Worm (Caenorhabditis elegans) whole organism, late embryonic: ENCODE data around the gene tut-1.

ENCODE experiments used
- F13H6.1 ChIP-seq: sonication (generic microtip); optimal IDR thresholded peaks from 2 replicates; lab custom pipeline; 2016; ENCODE audit warnings: missing genetic modification characterization, missing compliant biosample characterization
- ama-1 ChIP-seq: fragments of 150-350 bp; optimal IDR thresholded peaks from 2 replicates; lab custom pipeline; 2014
- che-1 ChIP-seq: sonication (generic microtip); optimal IDR thresholded peaks from 2 replicates; lab custom pipeline; 2016; ENCODE audit warnings: mild to moderate bottlenecking, missing genetic modification characterization, missing compliant biosample characterization
- ets-4 ChIP-seq: sonication (generic microtip); optimal IDR thresholded peaks from 2 replicates; lab custom pipeline; 2016; ENCODE audit warnings: missing genetic modification characterization, missing compliant biosample characterization
- fkh-10 ChIP-seq: fragments of 150-350 bp; optimal IDR thresholded peaks from 2 replicates; lab custom pipeline; 2014; ENCODE audit warnings: missing biosample characterization, missing genetic modification reagents, missing genetic modification characterization
- hlh-30 ChIP-seq: sonication (generic microtip); optimal IDR thresholded peaks from 2 replicates; lab custom pipeline; 2017; ENCODE audit warnings: antibody characterized with exemption, missing genetic modification characterization, missing compliant biosample characterization; ENCODE audit not compliant: insufficient read depth
- hlh-6 ChIP-seq: sonication (generic microtip); optimal IDR thresholded peaks from 2 replicates; lab custom pipeline; 2016; ENCODE audit warnings: missing genotype, missing genetic modification characterization, missing compliant biosample characterization
- nhr-11 ChIP-seq: fragments of 150-350 bp; optimal IDR thresholded peaks from 2 replicates; lab custom pipeline; 2014; ENCODE audit warnings: missing biosample characterization, missing genetic modification characterization
- nhr-232 ChIP-seq: sonication (generic microtip); optimal IDR thresholded peaks from 2 replicates; lab custom pipeline; 2016; ENCODE audit warnings: missing genetic modification characterization, missing compliant biosample characterization
- pqm-1 ChIP-seq: sonication (generic microtip); optimal IDR thresholded peaks from 2 replicates; lab custom pipeline; 2016; ENCODE audit warnings: missing genetic modification characterization, missing compliant biosample characterization
- rnt-1 ChIP-seq: sonication (generic microtip); optimal IDR thresholded peaks from 2 replicates; lab custom pipeline; 2016; ENCODE audit warnings: missing genetic modification characterization, missing compliant biosample characterization
- sdc-2 ChIP-seq: sonication (generic microtip); optimal IDR thresholded peaks from 2 replicates; lab custom pipeline; 2016; ENCODE audit warnings: missing genotype, missing genetic modification characterization, missing compliant biosample characterization
- sox-4 ChIP-seq: sonication (generic microtip); optimal IDR thresholded peaks from 2 replicates; lab custom pipeline; 2017; ENCODE audit warnings: mild to moderate bottlenecking, missing genetic modification characterization, inconsistent platforms, missing compliant biosample characterization

DNA sequence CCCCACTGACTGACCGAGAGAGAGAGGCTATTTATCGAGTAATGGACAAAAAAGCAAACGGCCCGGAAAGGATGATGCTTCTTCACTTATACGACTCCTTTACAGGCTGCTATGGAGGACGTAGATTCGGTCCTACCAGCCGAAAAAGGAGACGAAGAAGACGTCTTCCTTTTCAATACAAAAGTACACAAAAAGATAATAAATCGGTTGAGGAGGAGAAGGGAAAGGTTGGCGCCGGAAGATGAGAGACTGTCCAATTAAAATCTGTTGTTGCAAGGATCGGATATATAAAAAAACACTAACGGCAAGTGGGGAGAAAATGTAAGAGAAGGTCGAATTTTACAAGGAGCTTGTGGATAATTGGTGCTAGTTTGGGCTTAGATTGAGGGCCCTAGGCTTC lies 27.2 kb upstream of the tut-1 start:
- no peak for TF ChIP-seq ama-1 (lab: Kevin White, UChicago)
- no peak for TF ChIP-seq F13H6.1
- no peak for TF ChIP-seq sox-4
- no peak for TF ChIP-seq fkh-10
- TF ChIP-seq hlh-6 (tag; lab: Kevin White, UChicago) = no peak
- no peak for TF ChIP-seq sdc-2 (tag; lab: Kevin White, UChicago)
- TF ChIP-seq rnt-1 (tag; lab: Kevin White, UChicago) = no peak
- no peak for TF ChIP-seq nhr-11
- no peak for TF ChIP-seq hlh-30 (tag; lab: Kevin White, UChicago)
- no peak for TF ChIP-seq pqm-1
- TF ChIP-seq ets-4 (tag; lab: Kevin White, UChicago) = no peak
- TF ChIP-seq che-1 (tag; lab: Kevin White, UChicago) = no peak
- no peak for TF ChIP-seq nhr-232 (tag; lab: Kevin White, UChicago)
